Fruit fly (Drosophila melanogaster) whole organism: Measurements from ENCODE around the gene Rac2.

Source experiments
- CG8478 ChIP-seq: fragments of >200 bp; optimal IDR thresholded peaks from 2 replicates; lab custom pipeline; 2018; ENCODE audit warnings: inconsistent platforms
- Dll ChIP-seq: fragments of >200 bp; optimal IDR thresholded peaks from 2 replicates; lab custom pipeline; 2017
- EcR ChIP-seq, 2 experiments: fragments of >200 bp; optimal IDR thresholded peaks; 2 replicates each; lab custom pipeline; 2017; ENCODE audit warnings: missing biosample characterization in 2 of 2, missing genetic modification characterization in 2 of 2, missing genetic modification reagents in 2 of 2
- pan ChIP-seq: fragments of >200 bp; optimal IDR thresholded peaks from 2 replicates; lab custom pipeline; 2017
- psq ChIP-seq: fragments of >200 bp; optimal IDR thresholded peaks from 2 replicates; lab custom pipeline; 2017
- usp ChIP-seq: fragments of >200 bp; optimal IDR thresholded peaks from 2 replicates; lab custom pipeline; 2017; ENCODE audit warnings: missing biosample characterization, missing genetic modification characterization, mixed read lengths

Gene Rac2

dm6 chr3L:7390004-7390403, 45.0 kb downstream of the Rac2 start:
- TF ChIP-seq CG8478 (lab: Kevin White, UChicago), result no peak
- TF ChIP-seq Dll (lab: Kevin White, UChicago), result no peak
- no peak for TF ChIP-seq psq (lab: Kevin White, UChicago)
- no peak for TF ChIP-seq usp
- no peak for TF ChIP-seq pan (lab: Kevin White, UChicago)
- no peak for TF ChIP-seq EcR (GFP tag; optimal IDR thresholded peaks at IDR 0.05; lab: Kevin White, UChicago)

- TF ChIP-seq EcR (GFP tag; optimal IDR thresholded peaks at IDR 0.05; lab: Kevin White, UChicago) (no peak), pan (lab: Kevin White, UChicago) (no peak)
These were observed 47.2 kb downstream of the Rac2 start, which contains the start of gene CG8564 for dm6 chr3L:7387814-7388213. TSS of gene CG8564 (minus strand) at chr3L:7387914.
